Fruit fly (Drosophila melanogaster): Measurements from ENCODE around the gene CG13895.

CG13895 gene

dm6 chr3L:692699-693098, 15.3 kb downstream of the CG13895 start, which contains the start of gene Vti1a (continued):
- no peak for TF ChIP-seq Jarid2 (GFP tag; optimal IDR thresholded peaks at IDR 0.05)
- no peak for TF ChIP-seq sqz (GFP tag; optimal IDR thresholded peaks at IDR 0.05)
- no peak for TF ChIP-seq CG5180 (GFP tag; optimal IDR thresholded peaks at IDR 0.05)
- peak; percentile 45 for TF ChIP-seq nmo (GFP tag; optimal IDR thresholded peaks at IDR 0.05)
- peak; percentile 39 for TF ChIP-seq CG2712 (tag; optimal IDR thresholded peaks at IDR 0.05)
- no peak for TF ChIP-seq CG8478 (optimal IDR thresholded peaks at IDR 0.05)
- no peak for TF ChIP-seq CG2199 (GFP tag; IDR thresholded peaks at IDR 0.05)
- no peak for TF ChIP-seq CG10209 (GFP tag; optimal IDR thresholded peaks at IDR 0.05)
- no peak for TF ChIP-seq az2 (GFP tag; optimal IDR thresholded peaks at IDR 0.05)
- TF ChIP-seq CG4328 (GFP tag; optimal IDR thresholded peaks at IDR 0.05): no peak
- no peak for TF ChIP-seq CG12155 (GFP tag; optimal IDR thresholded peaks at IDR 0.05)
- TF ChIP-seq Trl (optimal IDR thresholded peaks at IDR 0.05): no peak
- TF ChIP-seq Trl (GFP tag; optimal IDR thresholded peaks at IDR 0.05): no peak
- TF ChIP-seq sna (GFP tag; IDR thresholded peaks at IDR 0.05; ENCODE audit: partially characterized antibody): peak; percentile 40; the same call in 1 of the 2 replicates
- no peak for TF ChIP-seq CG6175 (GFP tag; IDR thresholded peaks at IDR 0.05)
- no peak for TF ChIP-seq CG7372 (GFP tag; IDR thresholded peaks at IDR 0.05)
- peak; percentile 6 for TF ChIP-seq Sry-δ (GFP tag; optimal IDR thresholded peaks at IDR 0.05)
- peak; percentile 71 for TF ChIP-seq CG13287 (GFP tag; IDR thresholded peaks at IDR 0.05; ENCODE audit: partially characterized antibody)
- no peak for TF ChIP-seq Dad (GFP tag; optimal IDR thresholded peaks at IDR 0.05)
- TF ChIP-seq run (tag; optimal IDR thresholded peaks at IDR 0.05): no peak
- TF ChIP-seq sug (tag; optimal IDR thresholded peaks at IDR 0.05): peak; percentile 11
- TF ChIP-seq Nf-YC (tag; optimal IDR thresholded peaks at IDR 0.05): peak; percentile 12
- TF ChIP-seq Usf (GFP tag; optimal IDR thresholded peaks at IDR 0.05): no peak
- no peak for TF ChIP-seq CG11560 (tag; IDR thresholded peaks at IDR 0.05)
- TF ChIP-seq CG4360 (GFP tag; IDR thresholded peaks at IDR 0.05): 0 out of 2 replicates have a peak, but pooled peaks have one; percentile 23
- TF ChIP-seq Tbp (GFP tag; optimal IDR thresholded peaks at IDR 0.05): no peak
- no peak for TF ChIP-seq so (GFP tag; IDR thresholded peaks at IDR 0.05)
- no peak for TF ChIP-seq Blimp-1 (GFP tag; optimal IDR thresholded peaks at IDR 0.05)
- TF ChIP-seq Sry-β (GFP tag; optimal IDR thresholded peaks at IDR 0.05): no peak
- TF ChIP-seq Hr51 (GFP tag; optimal IDR thresholded peaks at IDR 0.05): no peak
- TF ChIP-seq ase (GFP tag; IDR thresholded peaks at IDR 0.05): no peak
- TF ChIP-seq dimm (GFP tag; IDR thresholded peaks at IDR 0.05): no peak
- TF ChIP-seq CG31441 (GFP tag; IDR thresholded peaks at IDR 0.05): no peak
- peak; percentile 40; the same call in 1 of the 3 replicates for TF ChIP-seq Doc3 (GFP tag; IDR thresholded peaks at IDR 0.05; ENCODE audit: partially characterized antibody)
- no peak for TF ChIP-seq CG1792 (GFP tag; optimal IDR thresholded peaks at IDR 0.05)
- TF ChIP-seq CG5953 (GFP tag; IDR thresholded peaks at IDR 0.05): no peak
- no peak for TF ChIP-seq klu (GFP tag; IDR thresholded peaks at IDR 0.05)
- TF ChIP-seq dan (GFP tag; IDR thresholded peaks at IDR 0.05): no peak
- no peak for TF ChIP-seq CG12219 (GFP tag; optimal IDR thresholded peaks at IDR 0.05)
- TF ChIP-seq grn (GFP tag; optimal IDR thresholded peaks at IDR 0.05): peak; percentile 32
- TF ChIP-seq CG17568 (GFP tag; optimal IDR thresholded peaks at IDR 0.05): no peak
- TF ChIP-seq CG7786 (GFP tag; optimal IDR thresholded peaks at IDR 0.05): no peak
- TF ChIP-seq CG10543 (GFP tag; optimal IDR thresholded peaks at IDR 0.05): no peak
- TF ChIP-seq CG17186 (GFP tag; optimal IDR thresholded peaks at IDR 0.05): no peak
- TF ChIP-seq CHES-1-like (GFP tag; optimal IDR thresholded peaks at IDR 0.05): peak; percentile 7
- no peak for TF ChIP-seq dysf (GFP tag; IDR thresholded peaks at IDR 0.05)
- no peak for TF ChIP-seq vnd (GFP tag; IDR thresholded peaks at IDR 0.05; ENCODE audit: partially characterized antibody)
- peak; percentile 46; the same call in 1 of the 2 replicates for TF ChIP-seq Bgb (GFP tag; IDR thresholded peaks at IDR 0.05; ENCODE audit: partially characterized antibody)
- no peak for TF ChIP-seq D19B (GFP tag; optimal IDR thresholded peaks at IDR 0.05)
- no peak for TF ChIP-seq CG17612 (GFP tag; IDR thresholded peaks at IDR 0.05)
- TF ChIP-seq fd3F (GFP tag; optimal IDR thresholded peaks at IDR 0.05): no peak
- TF ChIP-seq Sox102F (GFP tag; optimal IDR thresholded peaks at IDR 0.05): no peak

Data from whole organism, embryonic.